Fruit fly (Drosophila melanogaster) whole organism, embryonic: Measurements from ENCODE around the gene Lon.

Experiments
- C15 ChIP-seq: fragments of 200-800 bp; sonication (Bioruptor generic); IDR thresholded peaks from 3 replicates; pipeline ENCODE4 v1.3.6; 2022; ENCODE audit warnings: missing biosample characterization, missing genetic modification characterization
- CG11696 ChIP-seq: fragments of 200-800 bp; sonication (Bioruptor generic); IDR thresholded peaks from 2 replicates; pipeline ENCODE4 v1.3.6; 2022; ENCODE audit warnings: missing biosample characterization, missing genetic modification characterization
- CG15269 ChIP-seq: fragments of 200-800 bp; sonication (Bioruptor generic); optimal IDR thresholded peaks from 2 replicates; lab custom pipeline; 2018; ENCODE audit warnings: missing biosample characterization, mild to moderate bottlenecking, missing genetic modification characterization, moderate library complexity
- CG15514 ChIP-seq: fragments of 200-800 bp; sonication (Bioruptor generic); optimal IDR thresholded peaks from 3 replicates; lab custom pipeline; 2017; ENCODE audit warnings: missing biosample characterization, missing genetic modification characterization, mild to moderate bottlenecking, moderate library complexity, missing genetic modification reagents
- CG1602 ChIP-seq: fragments of 200-800 bp; sonication (Bioruptor generic); optimal IDR thresholded peaks from 3 replicates; lab custom pipeline; 2016; ENCODE audit warnings: missing biosample characterization, missing genetic modification characterization
- CG1647 ChIP-seq: fragments of 200-800 bp; sonication (Bioruptor generic); optimal IDR thresholded peaks from 3 replicates; lab custom pipeline; 2016; ENCODE audit warnings: missing biosample characterization, missing genetic modification characterization
- CG16779 ChIP-seq: fragments of 200-800 bp; sonication (Bioruptor generic); IDR thresholded peaks from 2 replicates; pipeline ENCODE4 v1.3.6; 2022; ENCODE audit warnings: missing biosample characterization, missing genetic modification characterization
- CG17612 ChIP-seq: fragments of 200-800 bp; sonication (Bioruptor generic); IDR thresholded peaks from 2 replicates; pipeline ENCODE4 v1.3.6; 2022; ENCODE audit warnings: missing biosample characterization, missing genetic modification characterization
- CG2116 ChIP-seq: fragments of 200-800 bp; sonication (Bioruptor generic); optimal IDR thresholded peaks from 3 replicates; lab custom pipeline; 2018; ENCODE audit warnings: missing biosample characterization, mild to moderate bottlenecking, missing genetic modification characterization
- CG2889 ChIP-seq: fragments of 200-800 bp; sonication (Bioruptor generic); IDR thresholded peaks from 3 replicates; pipeline ENCODE4 v1.3.6; 2022; ENCODE audit warnings: missing biosample characterization, missing genetic modification characterization
- CG32532 ChIP-seq: fragments of 200-800 bp; sonication (Bioruptor generic); IDR thresholded peaks from 2 replicates; pipeline ENCODE4 v1.3.6; 2022; ENCODE audit warnings: missing biosample characterization, missing genetic modification characterization
- CG3847 ChIP-seq: fragments of 200-800 bp; sonication (Bioruptor generic); IDR thresholded peaks from 2 replicates; pipeline ENCODE4 v1.3.6; 2022; ENCODE audit warnings: missing biosample characterization, missing genetic modification characterization
- CG4820 ChIP-seq: fragments of 200-800 bp; sonication (Bioruptor generic); optimal IDR thresholded peaks from 3 replicates; lab custom pipeline; 2016; ENCODE audit warnings: missing biosample characterization, missing genetic modification characterization
- CG7928 ChIP-seq: fragments of 200-800 bp; sonication (Bioruptor generic); optimal IDR thresholded peaks from 2 replicates; lab custom pipeline; 2017; ENCODE audit warnings: missing biosample characterization, mild to moderate bottlenecking, missing genetic modification characterization
- CG7987 ChIP-seq: fragments of 200-800 bp; sonication (Bioruptor generic); optimal IDR thresholded peaks from 2 replicates; lab custom pipeline; 2018; ENCODE audit warnings: missing biosample characterization, mild to moderate bottlenecking, missing genetic modification characterization, moderate library complexity
- CG8089 ChIP-seq: fragments of 200-800 bp; sonication (Bioruptor generic); optimal IDR thresholded peaks from 3 replicates; lab custom pipeline; 2016; ENCODE audit warnings: missing biosample characterization, missing genetic modification characterization
- CG9727 ChIP-seq: fragments of 200-800 bp; sonication (Bioruptor generic); optimal IDR thresholded peaks from 3 replicates; lab custom pipeline; 2017; ENCODE audit warnings: missing biosample characterization, mild to moderate bottlenecking, missing genetic modification characterization
- ERR ChIP-seq: fragments of 200-800 bp; sonication (Bioruptor generic); optimal IDR thresholded peaks from 2 replicates; lab custom pipeline; 2016; ENCODE audit warnings: missing biosample characterization, missing genetic modification characterization
- Gug ChIP-seq: fragments of 200-800 bp; sonication (Bioruptor generic); IDR thresholded peaks from 4 replicates; pipeline ENCODE4 v1.3.6; 2022; ENCODE audit warnings: missing biosample characterization, missing genetic modification characterization
- HmgD ChIP-seq: fragments of 200-800 bp; sonication (Bioruptor generic); optimal IDR thresholded peaks from 3 replicates; lab custom pipeline; 2016; ENCODE audit warnings: missing biosample characterization, missing genetic modification characterization
- Lim3 ChIP-seq: fragments of 200-800 bp; sonication (Bioruptor generic); IDR thresholded peaks from 2 replicates; pipeline ENCODE4 v1.3.6; 2022; ENCODE audit warnings: missing biosample characterization, missing genetic modification characterization
- MTF-1 ChIP-seq: fragments of 200-800 bp; sonication (Bioruptor generic); optimal IDR thresholded peaks from 2 replicates; lab custom pipeline; 2018; ENCODE audit warnings: missing biosample characterization, mild to moderate bottlenecking, missing genetic modification characterization, borderline replicate concordance
- Rfx ChIP-seq: fragments of 200-800 bp; sonication (Bioruptor generic); IDR thresholded peaks from 2 replicates; pipeline ENCODE4 v1.3.6; 2022; ENCODE audit warnings: missing biosample characterization, missing genetic modification characterization
- Side ChIP-seq: fragments of 200-800 bp; sonication (Bioruptor generic); optimal IDR thresholded peaks from 2 replicates; lab custom pipeline; 2016; ENCODE audit warnings: missing biosample characterization, missing genetic modification characterization
- TFAM ChIP-seq: fragments of 200-800 bp; sonication (Bioruptor generic); optimal IDR thresholded peaks from 2 replicates; lab custom pipeline; 2017; ENCODE audit warnings: missing biosample characterization, missing genetic modification characterization, inconsistent platforms
- Xrp1 ChIP-seq: fragments of 200-800 bp; sonication (Bioruptor generic); IDR thresholded peaks from 2 replicates; pipeline ENCODE4 v1.3.6; 2022; ENCODE audit warnings: missing biosample characterization, missing genetic modification characterization
- ab ChIP-seq: fragments of 200-800 bp; sonication (Bioruptor generic); optimal IDR thresholded peaks from 2 replicates; lab custom pipeline; 2016; ENCODE audit warnings: missing biosample characterization, missing genetic modification characterization
- amos ChIP-seq: fragments of 200-800 bp; sonication (Bioruptor generic); IDR thresholded peaks from 2 replicates; pipeline ENCODE4 v1.3.6; 2022; ENCODE audit warnings: missing biosample characterization, missing genetic modification characterization; ENCODE audit not compliant: partially characterized antibody
- bbx ChIP-seq: fragments of 200-800 bp; sonication (Bioruptor generic); IDR thresholded peaks from 2 replicates; pipeline ENCODE4 v1.3.6; 2022; ENCODE audit warnings: missing biosample characterization, missing genetic modification characterization; ENCODE audit not compliant: partially characterized antibody
- bcd ChIP-seq: fragments of 200-800 bp; sonication (Bioruptor generic); optimal IDR thresholded peaks from 2 replicates; lab custom pipeline; 2017; ENCODE audit warnings: missing biosample characterization, mild to moderate bottlenecking, missing genetic modification characterization
- ci ChIP-seq: fragments of 200-800 bp; sonication (Bioruptor generic); IDR thresholded peaks from 3 replicates; pipeline ENCODE4 v1.3.6; 2022; ENCODE audit warnings: missing biosample characterization, missing genetic modification characterization
- corto ChIP-seq: fragments of 200-800 bp; sonication (Bioruptor generic); optimal IDR thresholded peaks from 2 replicates; lab custom pipeline; 2016; ENCODE audit warnings: missing biosample characterization, mild to moderate bottlenecking, missing genetic modification characterization, moderate library complexity
- dpn ChIP-seq, 2 experiments: fragments of 200-800 bp; sonication (Bioruptor generic); optimal IDR thresholded peaks; 3 replicates each; lab custom pipeline; 2016; ENCODE audit warnings: missing biosample characterization in 2 of 2, missing genetic modification characterization in 2 of 2
- exex ChIP-seq: fragments of 200-800 bp; sonication (Bioruptor generic); optimal IDR thresholded peaks from 4 replicates; lab custom pipeline; 2018; ENCODE audit warnings: missing biosample characterization, mild to moderate bottlenecking, missing genetic modification characterization, moderate library complexity
- eyg ChIP-seq: fragments of 200-800 bp; sonication (Bioruptor generic); optimal IDR thresholded peaks from 3 replicates; lab custom pipeline; 2016; ENCODE audit warnings: missing biosample characterization, missing genetic modification characterization
- fd3F ChIP-seq: fragments of 200-800 bp; sonication (Bioruptor generic); optimal IDR thresholded peaks from 2 replicates; lab custom pipeline; 2018; ENCODE audit warnings: missing biosample characterization, mild to moderate bottlenecking, missing genetic modification characterization, moderate library complexity
- ham ChIP-seq: fragments of 200-800 bp; sonication (Bioruptor generic); IDR thresholded peaks from 2 replicates; pipeline ENCODE4 v1.3.6; 2022; ENCODE audit warnings: missing biosample characterization, missing genetic modification characterization
- inv ChIP-seq: fragments of 200-800 bp; sonication (Bioruptor generic); IDR thresholded peaks from 2 replicates; pipeline ENCODE4 v1.3.6; 2022; ENCODE audit warnings: missing biosample characterization, missing genetic modification characterization; ENCODE audit not compliant: partially characterized antibody
- kni ChIP-seq: fragments of 200-800 bp; sonication (Bioruptor generic); optimal IDR thresholded peaks from 3 replicates; lab custom pipeline; 2017; ENCODE audit warnings: mild to moderate bottlenecking, missing biosample characterization, missing genetic modification reagents, missing genetic modification characterization
- lab ChIP-seq: fragments of 200-800 bp; sonication (Bioruptor generic); optimal IDR thresholded peaks from 3 replicates; lab custom pipeline; 2017; ENCODE audit warnings: missing biosample characterization, missing genetic modification characterization, mild to moderate bottlenecking, moderate library complexity, missing genetic modification reagents
- nerfin-2 ChIP-seq: fragments of 200-800 bp; sonication (Bioruptor generic); IDR thresholded peaks from 2 replicates; pipeline ENCODE4 v1.3.6; 2022; ENCODE audit warnings: missing biosample characterization, missing genetic modification characterization; ENCODE audit not compliant: partially characterized antibody
- otp ChIP-seq: fragments of 200-800 bp; sonication (Bioruptor generic); IDR thresholded peaks from 3 replicates; pipeline ENCODE4, ENCODE4 v1.3.6; 2022; ENCODE audit warnings: missing biosample characterization, missing genetic modification characterization
- pho ChIP-seq: fragments of 200-800 bp; sonication (Bioruptor generic); optimal IDR thresholded peaks from 2 replicates; lab custom pipeline; 2016; ENCODE audit warnings: missing biosample characterization, missing genetic modification characterization
- repo ChIP-seq: fragments of 200-800 bp; sonication (Bioruptor generic); optimal IDR thresholded peaks from 2 replicates; lab custom pipeline; 2016; ENCODE audit warnings: missing biosample characterization, missing genetic modification characterization
- run ChIP-seq: fragments of 200-800 bp; sonication (Bioruptor generic); optimal IDR thresholded peaks from 3 replicates; lab custom pipeline; 2018; ENCODE audit warnings: missing biosample characterization, mild to moderate bottlenecking, missing genetic modification characterization
- sd ChIP-seq: fragments of 200-800 bp; sonication (Bioruptor generic); optimal IDR thresholded peaks from 3 replicates; lab custom pipeline; 2018; ENCODE audit warnings: missing biosample characterization, mild to moderate bottlenecking, missing genetic modification characterization, moderate library complexity
- shn ChIP-seq: fragments of 200-800 bp; sonication (Bioruptor generic); optimal IDR thresholded peaks from 3 replicates; lab custom pipeline; 2016; ENCODE audit warnings: missing biosample characterization, missing genetic modification characterization
- tgo ChIP-seq: fragments of 200-800 bp; sonication (Bioruptor generic); IDR thresholded peaks from 3 replicates; pipeline ENCODE4 v1.3.6; 2022; ENCODE audit warnings: missing biosample characterization, missing genetic modification characterization
- toy ChIP-seq: fragments of 200-800 bp; sonication (Bioruptor generic); IDR thresholded peaks from 2 replicates; pipeline ENCODE4 v1.3.6; 2022; ENCODE audit warnings: missing biosample characterization, missing genetic modification characterization
- wdn ChIP-seq: fragments of 200-800 bp; sonication (Bioruptor generic); IDR thresholded peaks from 2 replicates; pipeline ENCODE4 v1.3.6; 2022; ENCODE audit warnings: missing biosample characterization, missing genetic modification characterization
- yki ChIP-seq: fragments of >200 bp; optimal IDR thresholded peaks from 3 replicates; lab custom pipeline; 2018
- zfh1 ChIP-seq: fragments of 200-800 bp; sonication (Bioruptor generic); IDR thresholded peaks from 3 replicates; pipeline ENCODE4 v1.3.6; 2022; ENCODE audit warnings: missing biosample characterization, missing genetic modification characterization

Gene Lon

DNA sequence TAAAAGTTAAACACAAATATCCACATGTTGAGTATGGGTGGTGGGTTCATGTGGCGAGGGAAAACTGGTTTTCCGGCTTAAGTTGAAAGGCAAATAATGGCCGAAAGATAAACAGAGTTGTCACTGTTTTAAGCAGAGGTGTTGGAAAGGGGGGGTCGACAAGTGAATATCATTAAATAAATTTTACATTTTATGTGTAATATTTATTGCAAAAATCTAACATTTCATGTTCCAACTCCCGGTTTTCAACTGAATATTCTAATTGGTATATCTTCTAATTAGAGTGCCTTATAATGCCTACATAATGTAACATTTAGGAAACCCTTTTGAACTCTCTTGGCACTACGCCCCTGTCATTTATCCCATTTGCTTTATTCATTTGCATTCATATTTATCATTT, 43.9 kb upstream of the Lon start (continued):
- TF ChIP-seq repo (GFP tag; lab: Kevin White, UChicago), result no peak
- TF ChIP-seq CG8089 (GFP tag; lab: Kevin White, UChicago), result peak; percentile 16
- no peak for TF ChIP-seq wdn (GFP tag; lab: Robert Waterston, UW)
- TF ChIP-seq C15 (GFP tag; lab: Robert Waterston, UW), result no peak
- peak; percentile 40; the same call in 2 of the 3 replicates for TF ChIP-seq tgo (GFP tag; lab: Robert Waterston, UW)
- peak; percentile 27 for TF ChIP-seq CG7987 (GFP tag; lab: Kevin White, UChicago)
- no peak for TF ChIP-seq MTF-1
- TF ChIP-seq corto (GFP tag; lab: Kevin White, UChicago), result no peak
- TF ChIP-seq run, result peak; percentile 41
- peak; percentile 8 for TF ChIP-seq CG1647 (GFP tag; lab: Kevin White, UChicago)
- peak; percentile 49 for TF ChIP-seq CG4820 (GFP tag; lab: Kevin White, UChicago)
- TF ChIP-seq lab (GFP tag; lab: Kevin White, UChicago), result peak; percentile 49
- TF ChIP-seq nerfin-2 (GFP tag; lab: Robert Waterston, UW), result no peak
- no peak for TF ChIP-seq ab
- peak; percentile 70 for TF ChIP-seq Xrp1
- TF ChIP-seq CG17612, result no peak
- no peak for TF ChIP-seq fd3F (GFP tag; lab: Kevin White, UChicago)
- TF ChIP-seq Lim3 (GFP tag; lab: Robert Waterston, UW), result no peak
- no peak for TF ChIP-seq eyg
- TF ChIP-seq bcd (GFP tag; lab: Kevin White, UChicago), result peak; percentile 50
- peak; percentile 4 for TF ChIP-seq CG15514 (GFP tag; lab: Kevin White, UChicago)
- peak; percentile 22; the same call in 1 of the 4 replicates for TF ChIP-seq Gug (GFP tag; lab: Robert Waterston, UW)
- no peak for TF ChIP-seq pho (GFP tag; lab: Kevin White, UChicago)
- peak; percentile 54 for TF ChIP-seq CG3847 (GFP tag; lab: Robert Waterston, UW)
- no peak for TF ChIP-seq TFAM
- TF ChIP-seq CG16779, result no peak
- TF ChIP-seq kni (GFP tag; lab: Kevin White, UChicago), result peak; percentile 68
- TF ChIP-seq bbx (GFP tag; lab: Robert Waterston, UW), result no peak
- no peak for TF ChIP-seq sd (tag; lab: Kevin White, UChicago)
- no peak for TF ChIP-seq CG7928 (GFP tag; lab: Kevin White, UChicago)
- no peak for TF ChIP-seq CG11696 (GFP tag; lab: Robert Waterston, UW)
- no peak for TF ChIP-seq HmgD (GFP tag; lab: Kevin White, UChicago)
- no peak for TF ChIP-seq amos (GFP tag; lab: Robert Waterston, UW)
- peak in 1 of 2 experiments; percentile 20 for TF ChIP-seq dpn (GFP tag; optimal IDR thresholded peaks at IDR 0.05; lab: Kevin White, UChicago)
- TF ChIP-seq CG2116 (GFP tag; lab: Kevin White, UChicago), result no peak
- TF ChIP-seq ham (GFP tag; lab: Robert Waterston, UW), result no peak
- TF ChIP-seq ERR, result no peak
- TF ChIP-seq CG32532, result no peak; the same call in 1 of the 2 replicates
- no peak for TF ChIP-seq exex (tag; lab: Kevin White, UChicago)
- peak; percentile 67 for TF ChIP-seq CG9727 (GFP tag; lab: Kevin White, UChicago)
- TF ChIP-seq toy (GFP tag; lab: Robert Waterston, UW), result no peak
- TF ChIP-seq inv (GFP tag; lab: Robert Waterston, UW), result no peak
- TF ChIP-seq Rfx, result peak; percentile 50
- TF ChIP-seq otp (GFP tag; lab: Robert Waterston, UW), result no peak
- TF ChIP-seq zfh1, result 0 out of 3 replicates have a peak, but pooled peaks have one; percentile 36
- no peak for TF ChIP-seq CG2889 (GFP tag; lab: Robert Waterston, UW)
- TF ChIP-seq CG1602, result peak; percentile 42
- TF ChIP-seq CG15269 (tag; lab: Kevin White, UChicago), result no peak
- no peak for TF ChIP-seq yki (lab: Kevin White, UChicago)
- TF ChIP-seq ci (GFP tag; lab: Robert Waterston, UW), result peak; percentile 69; the same call in 2 of the 3 replicates
- no peak for TF ChIP-seq Side
- no peak for TF ChIP-seq shn (GFP tag; lab: Kevin White, UChicago)
